Fruit fly (Drosophila melanogaster): ENCODE measurements around the gene bchs.

DNA sequence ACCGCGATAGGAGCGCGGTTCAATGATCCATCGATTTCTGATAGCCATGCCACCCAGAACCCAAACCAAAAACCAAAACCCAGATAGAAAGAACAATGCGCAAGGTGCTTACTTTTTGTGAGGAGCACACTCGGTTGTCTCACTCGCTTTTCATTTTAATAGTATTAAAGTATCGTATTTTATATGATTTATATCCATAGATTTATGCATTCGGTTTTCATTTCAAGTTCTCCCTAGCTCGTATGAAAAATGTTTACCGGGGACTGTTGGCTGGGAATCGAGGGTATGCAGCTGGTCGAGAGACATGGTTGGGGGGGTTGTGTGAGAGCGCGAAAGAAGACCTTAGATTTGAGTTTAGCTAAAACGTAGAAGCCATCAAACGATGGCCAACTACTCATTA, 65.0 kb downstream of the bchs start:
- TF ChIP-seq CG8478 (optimal IDR thresholded peaks at IDR 0.05) (no peak), EcR (GFP tag; optimal IDR thresholded peaks at IDR 0.05) (no peak), psq (optimal IDR thresholded peaks at IDR 0.05) (no peak)

All from whole organism.